Fruit fly (Drosophila melanogaster) whole organism, prepupa: ENCODE measurements around the gene mfrn.

ENCODE experiments used
- CG15336 ChIP-seq: fragments of 200-800 bp; sonication (Bioruptor generic); IDR thresholded peaks from 2 replicates; pipeline ENCODE4 v1.3.6; 2022; ENCODE audit warnings: missing biosample characterization, missing genetic modification characterization
- CG31627 ChIP-seq: fragments of 200-800 bp; sonication (Bioruptor generic); optimal IDR thresholded peaks from 3 replicates; lab custom pipeline; 2016; ENCODE audit warnings: missing biosample characterization, missing genetic modification characterization
- CG8319 ChIP-seq: fragments of 200-800 bp; sonication (Bioruptor generic); optimal IDR thresholded peaks from 3 replicates; lab custom pipeline; 2016; ENCODE audit warnings: missing biosample characterization, missing genetic modification characterization
- Eip93F ChIP-seq: fragments of 200-800 bp; sonication (Bioruptor generic); optimal IDR thresholded peaks from 2 replicates; lab custom pipeline; 2016; ENCODE audit warnings: missing biosample characterization, mild to moderate bottlenecking, missing genetic modification characterization
- Sox102F ChIP-seq: fragments of 200-800 bp; sonication (Bioruptor generic); optimal IDR thresholded peaks from 2 replicates; lab custom pipeline; 2016; ENCODE audit warnings: missing biosample characterization, mild to moderate bottlenecking, missing genetic modification characterization
- acj6 ChIP-seq: fragments of 200-800 bp; sonication (Bioruptor generic); optimal IDR thresholded peaks from 3 replicates; lab custom pipeline; 2016; ENCODE audit warnings: missing biosample characterization, missing genetic modification characterization
- esn ChIP-seq: fragments of 200-800 bp; sonication (Bioruptor generic); optimal IDR thresholded peaks from 2 replicates; lab custom pipeline; 2016; ENCODE audit warnings: missing biosample characterization, mild to moderate bottlenecking, missing genetic modification characterization, moderate library complexity
- fd85E ChIP-seq: fragments of 200-800 bp; sonication (Bioruptor generic); optimal IDR thresholded peaks from 3 replicates; lab custom pipeline; 2016; ENCODE audit warnings: missing biosample characterization, missing genetic modification characterization

dm6 chr3R:27926738-27927215 lies 21.0 kb downstream of the mfrn start:
- TF ChIP-seq Sox102F (GFP tag; lab: Kevin White, UChicago) (no peak), acj6 (GFP tag; lab: Kevin White, UChicago) (no peak), CG8319 (no peak), Eip93F (GFP tag; lab: Kevin White, UChicago) (peak; percentile 77), fd85E (GFP tag; lab: Kevin White, UChicago) (no peak), CG31627 (GFP tag; lab: Kevin White, UChicago) (no peak), esn (GFP tag; lab: Kevin White, UChicago) (no peak), CG15336 (GFP tag; lab: Robert Waterston, UW) (no peak)
